Fruit fly (Drosophila melanogaster) whole organism, prepupa: ENCODE measurements around the gene CG15461.

Experiments used
- CG3919 ChIP-seq: fragments of 200-800 bp; sonication (Bioruptor generic); optimal IDR thresholded peaks from 3 replicates; lab custom pipeline; 2016; ENCODE audit warnings: missing biosample characterization, missing genetic modification characterization
- OdsH ChIP-seq: fragments of 200-800 bp; sonication (Bioruptor generic); optimal IDR thresholded peaks from 3 replicates; lab custom pipeline; 2016; ENCODE audit warnings: missing biosample characterization, missing genetic modification characterization

DNA sequence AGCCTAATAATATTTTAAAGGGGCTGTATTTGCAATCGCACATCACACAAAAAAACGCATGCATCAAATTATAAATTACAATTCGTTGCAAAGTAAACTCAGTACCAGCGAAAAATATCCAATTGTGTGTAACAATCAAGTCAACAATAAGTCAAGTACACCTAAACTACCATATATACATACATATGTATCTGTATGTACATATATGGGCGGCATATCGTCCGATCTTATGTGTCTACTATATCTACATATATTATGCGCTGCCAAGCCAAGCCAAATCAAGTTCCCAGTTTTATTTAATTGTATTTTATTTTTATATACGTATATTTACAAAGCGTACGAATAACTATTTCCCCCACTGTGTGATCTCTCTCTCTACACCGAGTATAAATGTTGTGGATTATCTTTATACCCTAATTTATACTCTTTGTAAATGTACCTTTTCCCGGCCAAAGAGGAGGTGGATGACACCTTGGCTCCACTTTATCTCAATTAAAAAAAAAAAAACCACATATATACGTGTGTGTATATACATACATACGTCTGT lies 19.5 kb upstream of the CG15461 start:
- TF ChIP-seq OdsH (no peak), CG3919 (GFP tag; lab: Kevin White, UChicago) (no peak)
